Fruit fly (Drosophila melanogaster): Measurements from ENCODE around the gene Pglym78.

Pglym78 gene

dm6 chr3R:29153197-29153644 lies 5.2 kb downstream of the Pglym78 start, which contains the start of the genes Slbp and Rpn2 (continued):
- no peak for TF ChIP-seq CG14965 (GFP tag; optimal IDR thresholded peaks at IDR 0.05; ENCODE audit: borderline replicate concordance)
- TF ChIP-seq B-H2 (GFP tag; optimal IDR thresholded peaks at IDR 0.05), result peak; percentile 62
- peak; percentile 90 for TF ChIP-seq MBD-R2 (GFP tag; IDR thresholded peaks at IDR 0.05)
- TF ChIP-seq CG12236 (GFP tag; optimal IDR thresholded peaks at IDR 0.05), result peak; percentile 10
- no peak for TF ChIP-seq Tbp (GFP tag; optimal IDR thresholded peaks at IDR 0.05)
- TF ChIP-seq fu2 (GFP tag; optimal IDR thresholded peaks at IDR 0.05), result peak; percentile 26
- peak; percentile 49 for TF ChIP-seq CG8924 (tag; optimal IDR thresholded peaks at IDR 0.05)
- no peak for TF ChIP-seq D (optimal IDR thresholded peaks at IDR 0.05)
- no peak for TF ChIP-seq D (GFP tag; optimal IDR thresholded peaks at IDR 0.05)
- no peak for TF ChIP-seq stc (GFP tag; IDR thresholded peaks at IDR 0.05)
- no peak for TF ChIP-seq CG8765 (GFP tag; IDR thresholded peaks at IDR 0.05)
- TF ChIP-seq dati (GFP tag; IDR thresholded peaks at IDR 0.05), result no peak
- TF ChIP-seq CG12219 (GFP tag; optimal IDR thresholded peaks at IDR 0.05), result no peak
- 0 out of 2 replicates have a peak, but pooled peaks have one; percentile 33 for TF ChIP-seq CG32532 (GFP tag; IDR thresholded peaks at IDR 0.05)
- no peak for TF ChIP-seq CG16779 (GFP tag; IDR thresholded peaks at IDR 0.05)
- no peak for TF ChIP-seq CG4328 (GFP tag; optimal IDR thresholded peaks at IDR 0.05)
- no peak for TF ChIP-seq rib (GFP tag; IDR thresholded peaks at IDR 0.05)
- TF ChIP-seq CG31224 (GFP tag; IDR thresholded peaks at IDR 0.05), result no peak
- no peak for TF ChIP-seq CG13424 (tag; optimal IDR thresholded peaks at IDR 0.05)
- TF ChIP-seq trh (GFP tag; optimal IDR thresholded peaks at IDR 0.05), result no peak
- peak; percentile 35 for TF ChIP-seq tx (GFP tag; optimal IDR thresholded peaks at IDR 0.05)
- TF ChIP-seq Nf-YC (tag; optimal IDR thresholded peaks at IDR 0.05), result peak; percentile 53
- peak; percentile 82 for TF ChIP-seq hkb (optimal IDR thresholded peaks at IDR 0.05)
- no peak; the same call in 1 of the 2 replicates for TF ChIP-seq hkb (GFP tag; IDR thresholded peaks at IDR 0.05)
- peak; percentile 7 for TF ChIP-seq CG7556 (GFP tag; optimal IDR thresholded peaks at IDR 0.05)
- TF ChIP-seq CG4707 (GFP tag; optimal IDR thresholded peaks at IDR 0.05), result no peak
- TF ChIP-seq Lpt (GFP tag; optimal IDR thresholded peaks at IDR 0.05), result no peak
- peak; percentile 45 for TF ChIP-seq CG9727 (GFP tag; optimal IDR thresholded peaks at IDR 0.05)
- TF ChIP-seq az2 (GFP tag; optimal IDR thresholded peaks at IDR 0.05), result peak; percentile 5
- peak; percentile 16 for TF ChIP-seq Atf-2 (GFP tag; optimal IDR thresholded peaks at IDR 0.05)
- peak; percentile 66 for TF ChIP-seq CG8359 (GFP tag; optimal IDR thresholded peaks at IDR 0.05; ENCODE audit: borderline replicate concordance)
- no peak for TF ChIP-seq Mad (GFP tag; optimal IDR thresholded peaks at IDR 0.05)
- TF ChIP-seq Abd-B (GFP tag; optimal IDR thresholded peaks at IDR 0.05), result no peak
- peak; percentile 98 for TF ChIP-seq Sin3A (optimal IDR thresholded peaks at IDR 0.05)
- no peak for TF ChIP-seq tup (GFP tag; optimal IDR thresholded peaks at IDR 0.05)
- TF ChIP-seq CG7745 (tag; optimal IDR thresholded peaks at IDR 0.05), result no peak
- TF ChIP-seq CG8290 (GFP tag; optimal IDR thresholded peaks at IDR 0.05), result peak; percentile 54
- peak in 1 of 2 experiments; percentile 64 for TF ChIP-seq CG8290 (tag; optimal IDR thresholded peaks at IDR 0.05)
- TF ChIP-seq CG9817 (tag; optimal IDR thresholded peaks at IDR 0.05), result peak; percentile 19
- TF ChIP-seq CG15601 (tag; optimal IDR thresholded peaks at IDR 0.05), result peak; percentile 10
- no peak for TF ChIP-seq Poxn (GFP tag; IDR thresholded peaks at IDR 0.05)
- peak; percentile 11 for TF ChIP-seq nom (GFP tag; optimal IDR thresholded peaks at IDR 0.05)
- TF ChIP-seq CG15696 (tag; optimal IDR thresholded peaks at IDR 0.05), result no peak
- TF ChIP-seq CG13894 (tag; optimal IDR thresholded peaks at IDR 0.05), result no peak
- no peak for TF ChIP-seq CG2202 (tag; optimal IDR thresholded peaks at IDR 0.05)
- TF ChIP-seq CG17359 (tag; optimal IDR thresholded peaks at IDR 0.05), result no peak
- no peak for TF ChIP-seq CG13123 (GFP tag; optimal IDR thresholded peaks at IDR 0.05)
- TF ChIP-seq CG6791 (GFP tag; IDR thresholded peaks at IDR 0.05; ENCODE audit: partially characterized antibody), result peak; percentile 92
- no peak for TF ChIP-seq CG17568 (GFP tag; optimal IDR thresholded peaks at IDR 0.05)
- TF ChIP-seq zen2 (GFP tag; IDR thresholded peaks at IDR 0.05; ENCODE audit: partially characterized antibody), result peak; percentile 87; the same call in 2 of the 3 replicates
- no peak for TF ChIP-seq bsh (GFP tag; optimal IDR thresholded peaks at IDR 0.05)
- TF ChIP-seq Dip2 (GFP tag; IDR thresholded peaks at IDR 0.05), result no peak

All from whole organism, embryonic.